Worm (Caenorhabditis elegans) whole organism, young adult: ENCODE data around the gene Y62H9A.4.

ENCODE experiments used
- D2030.7 ChIP-seq: fragments of 200-800 bp; sonication (Bioruptor generic); IDR thresholded peaks from 2 replicates; pipeline ENCODE4 v1.3.6; 2022; ENCODE audit warnings: missing genetic modification reagents, missing genetic modification characterization, missing compliant biosample characterization
- F37B4.10 ChIP-seq: fragments of 200-800 bp; sonication (Bioruptor generic); IDR thresholded peaks from 2 replicates; pipeline ENCODE4 v1.3.6; 2022; ENCODE audit warnings: missing genetic modification characterization, missing compliant biosample characterization
- F49E8.2 ChIP-seq: sonication (generic microtip); optimal IDR thresholded peaks from 3 replicates; lab custom pipeline; 2017; ENCODE audit warnings: missing genetic modification characterization, mild to moderate bottlenecking, missing compliant biosample characterization, antibody characterized with exemption, moderate library complexity; ENCODE audit not compliant: insufficient read depth
- T26A5.8 ChIP-seq: sonication (generic microtip); optimal IDR thresholded peaks from 2 replicates; lab custom pipeline; 2016; ENCODE audit warnings: missing genetic modification characterization, missing compliant biosample characterization
- ama-1 ChIP-seq, 3 experiments: fragments of 150-350 bp in 1 of 3; sonication (generic microtip) in 2 of 3; optimal IDR thresholded peaks; 2 replicates each; lab custom pipeline; 2014 to 2018; ENCODE audit warnings: missing biosample characterization in 2 of 3, missing genetic modification characterization in 2 of 3, missing genetic modification reagents in 2 of 3
- aptf-2 ChIP-seq: fragments of 200-800 bp; sonication (Bioruptor generic); conservative IDR thresholded peaks from 2 replicates; pipeline ENCODE4 v1.3.6; 2022; ENCODE audit warnings: missing genetic modification reagents, missing genetic modification characterization, missing compliant biosample characterization
- athp-1 ChIP-seq: sonication (generic microtip); optimal IDR thresholded peaks from 2 replicates; lab custom pipeline; 2017; ENCODE audit warnings: mild to moderate bottlenecking, missing genetic modification characterization, missing compliant biosample characterization
- attf-5 ChIP-seq: fragments of 200-800 bp; sonication (Bioruptor generic); optimal IDR thresholded peaks from 2 replicates; lab custom pipeline; 2018; ENCODE audit warnings: mild to moderate bottlenecking, missing genetic modification characterization, missing compliant biosample characterization
- ceh-91 ChIP-seq: fragments of 200-800 bp; sonication (Bioruptor generic); IDR thresholded peaks from 2 replicates; pipeline ENCODE4 v1.3.6; 2022; ENCODE audit warnings: missing genetic modification reagents, missing genetic modification characterization, missing compliant biosample characterization
- dox-1 ChIP-seq: fragments of 200-800 bp; sonication (Bioruptor generic); IDR thresholded peaks from 2 replicates; pipeline ENCODE4 v1.3.6; 2022; ENCODE audit warnings: missing genetic modification reagents, missing genetic modification characterization, missing compliant biosample characterization
- dpl-1 ChIP-seq: fragments of 150-350 bp; optimal IDR thresholded peaks from 2 replicates; lab custom pipeline; 2014; ENCODE audit warnings: missing biosample characterization, missing genetic modification reagents, missing genetic modification characterization
- ets-4 ChIP-seq: fragments of 200-800 bp; sonication (Bioruptor generic); optimal IDR thresholded peaks from 2 replicates; lab custom pipeline; 2018; ENCODE audit warnings: mild to moderate bottlenecking, missing genetic modification characterization, missing compliant biosample characterization
- fkh-3 ChIP-seq: sonication (generic microtip); optimal IDR thresholded peaks from 2 replicates; lab custom pipeline; 2016; ENCODE audit warnings: mild to moderate bottlenecking, missing genetic modification characterization, missing compliant biosample characterization
- gei-17 ChIP-seq: fragments of 200-800 bp; sonication (Bioruptor generic); optimal IDR thresholded peaks from 2 replicates; lab custom pipeline; 2018; ENCODE audit warnings: mild to moderate bottlenecking, missing genetic modification characterization, missing compliant biosample characterization
- hsf-1 ChIP-seq: fragments of 200-800 bp; sonication (Bioruptor generic); IDR thresholded peaks from 2 replicates; pipeline ENCODE4 v1.3.6; 2022; ENCODE audit warnings: missing genetic modification reagents, missing genetic modification characterization, missing compliant biosample characterization
- lsl-1 ChIP-seq: fragments of 200-800 bp; sonication (Bioruptor generic); optimal IDR thresholded peaks from 2 replicates; lab custom pipeline; 2018; ENCODE audit warnings: mild to moderate bottlenecking, missing genetic modification characterization, moderate library complexity, missing compliant biosample characterization
- mes-4 ChIP-seq: sonication (generic microtip); optimal IDR thresholded peaks from 2 replicates; lab custom pipeline; 2016; ENCODE audit warnings: missing genotype, missing genetic modification characterization, missing compliant biosample characterization
- mxl-1 ChIP-seq: sonication (generic microtip); optimal IDR thresholded peaks from 2 replicates; lab custom pipeline; 2016; ENCODE audit warnings: missing genetic modification characterization, missing compliant biosample characterization
- nfya-1 ChIP-seq: sonication (generic microtip); optimal IDR thresholded peaks from 2 replicates; lab custom pipeline; 2017; ENCODE audit warnings: antibody characterized with exemption, missing compliant biosample characterization, missing genetic modification characterization, borderline replicate concordance; ENCODE audit not compliant: insufficient read depth
- nfyb-1 ChIP-seq: fragments of 200-800 bp; sonication (Bioruptor generic); IDR thresholded peaks from 2 replicates; pipeline ENCODE4 v1.3.6; 2022; ENCODE audit warnings: missing genetic modification reagents, missing genetic modification characterization, missing compliant biosample characterization
- nhr-179 ChIP-seq: sonication (generic microtip); optimal IDR thresholded peaks from 2 replicates; lab custom pipeline; 2016; ENCODE audit warnings: mild to moderate bottlenecking, missing genetic modification characterization, missing compliant biosample characterization
- rec-8 ChIP-seq, 2 experiments: sonication (generic microtip); optimal IDR thresholded peaks; 2 replicates each; lab custom pipeline; 2016; ENCODE audit warnings: mild to moderate bottlenecking in 2 of 2, missing genetic modification characterization in 2 of 2, missing genetic modification reagents in 2 of 2, missing genotype in 2 of 2, missing biosample characterization in 1 of 2, missing compliant biosample characterization in 1 of 2, moderate library complexity in 1 of 2
- rpc-1 ChIP-seq, 2 experiments: fragments of 150-350 bp in 1 of 2; sonication (generic microtip) in 1 of 2; optimal IDR thresholded peaks; 2 replicates each; lab custom pipeline; 2014 to 2018; ENCODE audit warnings: missing biosample characterization in 1 of 2, missing genetic modification characterization in 1 of 2, missing genetic modification reagents in 1 of 2, missing genotype in 1 of 2
- snpc-1.1 ChIP-seq: sonication (generic microtip); optimal IDR thresholded peaks from 2 replicates; lab custom pipeline; 2017; ENCODE audit warnings: missing genetic modification characterization, mild to moderate bottlenecking, missing compliant biosample characterization, antibody characterized with exemption, moderate library complexity, missing genotype, missing genetic modification reagents; ENCODE audit not compliant: insufficient read depth
- snpc-3.4 ChIP-seq: sonication (generic microtip); optimal IDR thresholded peaks from 2 replicates; lab custom pipeline; 2017; ENCODE audit warnings: missing genetic modification characterization, mild to moderate bottlenecking, missing compliant biosample characterization, antibody characterized with exemption, moderate library complexity, missing genotype, missing genetic modification reagents
- snpc-4 ChIP-seq, 5 experiments: fragments of 150-350 bp in 1 of 5; sonication (generic microtip) in 4 of 5; optimal IDR thresholded peaks; 2 replicates each; lab custom pipeline; 2014 to 2018; ENCODE audit warnings: missing genetic modification characterization in 5 of 5, missing biosample characterization in 3 of 5, antibody characterized with exemption in 2 of 5, mild to moderate bottlenecking in 2 of 5, missing compliant biosample characterization in 2 of 5, missing genotype in 2 of 5, moderate library complexity in 2 of 5, missing genetic modification reagents in 1 of 5
- tbx-9 ChIP-seq: sonication (generic microtip); optimal IDR thresholded peaks from 2 replicates; lab custom pipeline; 2016; ENCODE audit warnings: borderline replicate concordance, missing genetic modification characterization, inconsistent platforms, missing compliant biosample characterization
- unc-130 ChIP-seq: sonication (generic microtip); optimal IDR thresholded peaks from 2 replicates; lab custom pipeline; 2016; ENCODE audit warnings: missing genetic modification reagents, missing genetic modification characterization, missing compliant biosample characterization
- ztf-22 ChIP-seq: fragments of 200-800 bp; sonication (Bioruptor generic); optimal IDR thresholded peaks from 2 replicates; lab custom pipeline; 2018; ENCODE audit warnings: mild to moderate bottlenecking, missing genetic modification characterization, moderate library complexity, missing compliant biosample characterization
- ztf-6 ChIP-seq: fragments of 200-800 bp; sonication (Bioruptor generic); IDR thresholded peaks from 2 replicates; pipeline ENCODE4 v1.3.6; 2022; ENCODE audit warnings: missing genetic modification reagents, missing genetic modification characterization, missing compliant biosample characterization

The Y62H9A.4 gene

ce11 chrX:11879871-11880270, at the start of gene Y62H9A.4, which contains the start of gene Y62H9A.3:
Y62H9A.4 (plus strand) TSS chrX:11880126.
Y62H9A.3 (minus strand) TSS chrX:11879971.
- TF ChIP-seq nhr-179 (tag; lab: Kevin White, UChicago) (no peak), T26A5.8 (tag; lab: Kevin White, UChicago) (no peak), aptf-2 (GFP tag; lab: Robert Waterston, UW) (no peak), nfya-1 (tag; lab: Kevin White, UChicago) (no peak), mxl-1 (tag; lab: Kevin White, UChicago) (no peak), rec-8 (tag; optimal IDR thresholded peaks at IDR 0.05; lab: Kevin White, UChicago) (no peak), attf-5 (GFP tag; lab: Kevin White, UChicago) (no peak), hsf-1 (GFP tag; lab: Robert Waterston, UW) (no peak), snpc-4 (GFP tag; optimal IDR thresholded peaks at IDR 0.05; lab: Kevin White, UChicago) (no peak), snpc-4 (tag; optimal IDR thresholded peaks at IDR 0.05; lab: Kevin White, UChicago) (no peak), dox-1 (no peak), D2030.7 (GFP tag; lab: Robert Waterston, UW) (no peak), snpc-3.4 (no peak), ama-1 (optimal IDR thresholded peaks at IDR 0.05; lab: Kevin White, UChicago) (no peak), ama-1 (GFP tag; optimal IDR thresholded peaks at IDR 0.05; lab: Kevin White, UChicago) (no peak), ztf-6 (GFP tag; lab: Robert Waterston, UW) (no peak)
- TF ChIP-seq, all 124 proteins: peak for 0

- no peak for TF ChIP-seq mes-4
- TF ChIP-seq F49E8.2 (tag; lab: Kevin White, UChicago), result no peak
Observed at ce11 chrX:11837378-11837777, 42.5 kb upstream of the Y62H9A.4 start, which contains the start of gene taf-7.1. taf-7.1 (minus strand) TSS chrX:11837478.

ce11 chrX:11843363-11843762, 36.6 kb upstream of the Y62H9A.4 start, which contains the start of gene F54F7.2:
F54F7.2 (plus strand) TSS chrX:11843663.
- no peak for TF ChIP-seq snpc-1.1
- no peak for TF ChIP-seq F37B4.10 (GFP tag; lab: Robert Waterston, UW)

- TF ChIP-seq lsl-1 (GFP tag; lab: Kevin White, UChicago) (no peak), ets-4 (no peak), fkh-3 (tag; lab: Kevin White, UChicago) (no peak), F49E8.2 (tag; lab: Kevin White, UChicago) (no peak), D2030.7 (GFP tag; lab: Robert Waterston, UW) (no peak), ztf-22 (no peak), tbx-9 (tag; lab: Kevin White, UChicago) (no peak), nfyb-1 (GFP tag; lab: Robert Waterston, UW) (no peak), dpl-1 (GFP tag; lab: Kevin White, UChicago) (no peak), ceh-91 (no peak), athp-1 (tag; lab: Kevin White, UChicago) (no peak), gei-17 (GFP tag; lab: Kevin White, UChicago) (no peak), T26A5.8 (tag; lab: Kevin White, UChicago) (no peak), unc-130 (GFP tag; lab: Kevin White, UChicago) (no peak), rpc-1 (optimal IDR thresholded peaks at IDR 0.05; lab: Kevin White, UChicago) (no peak), rpc-1 (tag; optimal IDR thresholded peaks at IDR 0.05; lab: Kevin White, UChicago) (no peak), snpc-3.4 (no peak)
- TF ChIP-seq, all 124 proteins: peak for 0
Observed at ce11 chrX:11848618-11849017, 31.3 kb upstream of the Y62H9A.4 start, which contains the start of gene F54F7.9. F54F7.9 (minus strand) TSS chrX:11848718.
